Worm (Caenorhabditis elegans) whole organism, L4 larva: ENCODE results near the gene snr-4.

ENCODE experiments used
- D1046.2 ChIP-seq: fragments of 200-800 bp; sonication (Bioruptor generic); IDR thresholded peaks from 2 replicates; pipeline ENCODE4 v1.3.6; 2022; ENCODE audit warnings: missing genetic modification characterization, missing compliant biosample characterization
- F37D6.2 ChIP-seq: sonication (generic microtip); optimal IDR thresholded peaks from 2 replicates; lab custom pipeline; 2016; ENCODE audit warnings: mild to moderate bottlenecking, missing genetic modification characterization, missing compliant biosample characterization
- Y105C5A.15 ChIP-seq: fragments of 200-800 bp; sonication (Bioruptor generic); IDR thresholded peaks from 2 replicates; pipeline ENCODE4 v1.3.6; 2022; ENCODE audit warnings: missing genetic modification characterization, missing compliant biosample characterization
- Y48G9A.11 ChIP-seq: fragments of 200-800 bp; sonication (Bioruptor generic); IDR thresholded peaks from 2 replicates; pipeline ENCODE4 v1.3.6; 2022; ENCODE audit warnings: missing genetic modification reagents, missing genetic modification characterization, missing compliant biosample characterization
- Y5F2A.4 ChIP-seq: fragments of 200-800 bp; sonication (Bioruptor generic); optimal IDR thresholded peaks from 2 replicates; lab custom pipeline; 2018; ENCODE audit warnings: mild to moderate bottlenecking, missing genetic modification characterization, missing compliant biosample characterization
- Y75B8A.6 ChIP-seq: fragments of 200-800 bp; sonication (Bioruptor generic); IDR thresholded peaks from 2 replicates; pipeline ENCODE4 v1.3.6; 2022; ENCODE audit warnings: missing genetic modification reagents, missing genetic modification characterization, missing compliant biosample characterization
- ZK546.5 ChIP-seq, 2 experiments: sonication (generic microtip); optimal IDR thresholded peaks; 2 replicates each; lab custom pipeline; 2017; ENCODE audit warnings: missing biosample characterization in 2 of 2, missing genetic modification characterization in 2 of 2
- aha-1 ChIP-seq: fragments of 150-350 bp; peaks from one replicate; lab custom pipeline; 2014; ENCODE audit warnings: missing biosample characterization, missing genetic modification characterization
- arid-1 ChIP-seq: fragments of 200-800 bp; sonication (Bioruptor generic); conservative IDR thresholded peaks from 2 replicates; pipeline ENCODE4 v1.3.6; 2022; ENCODE audit warnings: missing genetic modification reagents, missing genetic modification characterization, missing compliant biosample characterization
- ceh-20 ChIP-seq: fragments of 200-800 bp; sonication (Bioruptor generic); IDR thresholded peaks from 2 replicates; pipeline ENCODE4 v1.3.6; 2022; ENCODE audit warnings: missing genetic modification reagents, missing genetic modification characterization, missing compliant biosample characterization
- ceh-44 ChIP-seq: fragments of 200-800 bp; sonication (Bioruptor generic); IDR thresholded peaks from 2 replicates; pipeline ENCODE4 v1.3.6; 2022; ENCODE audit warnings: missing genetic modification reagents, missing genetic modification characterization, missing compliant biosample characterization
- ctbp-1 ChIP-seq: fragments of 200-800 bp; sonication (Bioruptor generic); IDR thresholded peaks from 2 replicates; pipeline ENCODE4 v1.3.6; 2022; ENCODE audit warnings: missing genetic modification reagents, missing genetic modification characterization, missing compliant biosample characterization
- daf-12 ChIP-seq: fragments of 150-350 bp; optimal IDR thresholded peaks from 2 replicates; lab custom pipeline; 2014; ENCODE audit warnings: missing biosample characterization, missing genetic modification reagents, missing genetic modification characterization
- daf-19 ChIP-seq: fragments of 200-800 bp; sonication (Bioruptor generic); conservative IDR thresholded peaks from 2 replicates; pipeline ENCODE4 v1.3.6; 2022; ENCODE audit warnings: missing genetic modification characterization, missing compliant biosample characterization
- dmd-9 ChIP-seq: fragments of 200-800 bp; sonication (Bioruptor generic); IDR thresholded peaks from 2 replicates; pipeline ENCODE4 v1.3.6; 2022; ENCODE audit warnings: missing genetic modification reagents, missing genetic modification characterization, missing compliant biosample characterization
- dpl-1 ChIP-seq: fragments of 150-350 bp; optimal IDR thresholded peaks from 2 replicates; lab custom pipeline; 2014; ENCODE audit warnings: missing biosample characterization, missing genetic modification reagents, missing genetic modification characterization
- egl-43 ChIP-seq: fragments of 200-800 bp; sonication (Bioruptor generic); IDR thresholded peaks from 2 replicates; pipeline ENCODE4 v1.3.6; 2022; ENCODE audit warnings: missing genetic modification reagents, missing genetic modification characterization, missing compliant biosample characterization
- fos-1 ChIP-seq: fragments of 150-350 bp; optimal IDR thresholded peaks from 2 replicates; lab custom pipeline; 2014; ENCODE audit warnings: missing biosample characterization, missing genetic modification characterization
- gei-8 ChIP-seq: fragments of 200-800 bp; sonication (Bioruptor generic); optimal IDR thresholded peaks from 2 replicates; lab custom pipeline; 2018; ENCODE audit warnings: mild to moderate bottlenecking, missing genetic modification characterization, missing compliant biosample characterization
- hif-1 ChIP-seq, 2 experiments: sonication (generic microtip); optimal IDR thresholded peaks; 2 replicates each; lab custom pipeline; 2016 to 2017; ENCODE audit warnings: missing compliant biosample characterization in 2 of 2, missing genetic modification characterization in 2 of 2, missing genetic modification reagents in 2 of 2, missing genotype in 2 of 2, mild to moderate bottlenecking in 1 of 2
- hlh-11 ChIP-seq: fragments of 200-800 bp; sonication (Bioruptor generic); optimal IDR thresholded peaks from 2 replicates; lab custom pipeline; 2018; ENCODE audit warnings: mild to moderate bottlenecking, missing genetic modification characterization, missing compliant biosample characterization
- jun-1 ChIP-seq: fragments of 150-350 bp; optimal IDR thresholded peaks from 2 replicates; lab custom pipeline; 2014; ENCODE audit warnings: missing biosample characterization, missing genetic modification reagents, missing genetic modification characterization
- lin-1 ChIP-seq: fragments of 200-800 bp; sonication (Bioruptor generic); IDR thresholded peaks from 2 replicates; pipeline ENCODE4 v1.3.6; 2022; ENCODE audit warnings: missing genetic modification reagents, missing genetic modification characterization, missing compliant biosample characterization
- lin-13 ChIP-seq: fragments of 150-350 bp; optimal IDR thresholded peaks from 2 replicates; lab custom pipeline; 2014; ENCODE audit warnings: missing biosample characterization, missing genetic modification reagents, missing genetic modification characterization
- lin-15B ChIP-seq: fragments of 150-350 bp; sonication (generic microtip); optimal IDR thresholded peaks from 3 replicates; lab custom pipeline; 2014; ENCODE audit warnings: missing biosample characterization, missing genetic modification characterization
- lin-29 ChIP-seq: fragments of 200-800 bp; sonication (Bioruptor generic); IDR thresholded peaks from 2 replicates; pipeline ENCODE4 v1.3.6; 2022; ENCODE audit warnings: missing genetic modification reagents, missing genetic modification characterization, missing compliant biosample characterization
- lir-3 ChIP-seq: sonication (generic microtip); optimal IDR thresholded peaks from 2 replicates; lab custom pipeline; 2016; ENCODE audit warnings: mild to moderate bottlenecking, missing genetic modification characterization, missing compliant biosample characterization
- mep-1 ChIP-seq: fragments of 150-350 bp; sonication (generic microtip); optimal IDR thresholded peaks from 3 replicates; lab custom pipeline; 2014; ENCODE audit warnings: missing biosample characterization, missing genetic modification characterization
- mxl-3 ChIP-seq: fragments of 200-800 bp; sonication (Bioruptor generic); optimal IDR thresholded peaks from 2 replicates; lab custom pipeline; 2018; ENCODE audit warnings: mild to moderate bottlenecking, missing genetic modification characterization, missing compliant biosample characterization
- nhr-10 ChIP-seq: fragments of 150-350 bp; optimal IDR thresholded peaks from 2 replicates; lab custom pipeline; 2014; ENCODE audit warnings: missing biosample characterization, missing genetic modification characterization
- nhr-102 ChIP-seq: sonication (generic microtip); optimal IDR thresholded peaks from 2 replicates; lab custom pipeline; 2016; ENCODE audit warnings: mild to moderate bottlenecking, missing genetic modification characterization, moderate library complexity, missing compliant biosample characterization
- nhr-11 ChIP-seq: fragments of 150-350 bp; optimal IDR thresholded peaks from 2 replicates; lab custom pipeline; 2014; ENCODE audit warnings: missing biosample characterization, missing genetic modification characterization
- nhr-111 ChIP-seq: fragments of 200-800 bp; sonication (Bioruptor generic); optimal IDR thresholded peaks from 2 replicates; lab custom pipeline; 2018; ENCODE audit warnings: mild to moderate bottlenecking, missing genetic modification characterization, missing compliant biosample characterization
- nhr-237 ChIP-seq: sonication (generic microtip); optimal IDR thresholded peaks from 2 replicates; lab custom pipeline; 2017; ENCODE audit warnings: missing biosample characterization, missing genetic modification characterization
- nhr-25 ChIP-seq: sonication (generic microtip); optimal IDR thresholded peaks from 2 replicates; lab custom pipeline; 2017; ENCODE audit warnings: missing genetic modification characterization, mild to moderate bottlenecking, missing compliant biosample characterization, antibody characterized with exemption, moderate library complexity, borderline replicate concordance; ENCODE audit not compliant: insufficient read depth
- nhr-28 ChIP-seq: fragments of 150-350 bp; optimal IDR thresholded peaks from 2 replicates; lab custom pipeline; 2014; ENCODE audit warnings: missing biosample characterization, missing genetic modification characterization
- nhr-42 ChIP-seq: fragments of 200-800 bp; sonication (Bioruptor generic); IDR thresholded peaks from 2 replicates; pipeline ENCODE4 v1.3.6; 2022; ENCODE audit warnings: missing genetic modification characterization, missing compliant biosample characterization
- nhr-77 ChIP-seq: fragments of 150-350 bp; optimal IDR thresholded peaks from 2 replicates; lab custom pipeline; 2014; ENCODE audit warnings: missing biosample characterization, missing genetic modification characterization
- pha-4 ChIP-seq, 2 experiments: fragments of 150-350 bp in 1 of 2; fragments of 200-800 bp in 1 of 2; sonication (Bioruptor generic) in 1 of 2; IDR thresholded peaks in 1 of 2; optimal IDR thresholded peaks in 1 of 2; 2 replicates each; pipeline versions ENCODE4 v1.3.6 to Lab custom; 2014 to 2022; ENCODE audit warnings: missing genetic modification characterization in 2 of 2, missing genetic modification reagents in 2 of 2, missing biosample characterization in 1 of 2, missing compliant biosample characterization in 1 of 2
- rbr-2 ChIP-seq: sonication (generic microtip); optimal IDR thresholded peaks from 2 replicates; lab custom pipeline; 2016; ENCODE audit warnings: missing genotype, missing genetic modification characterization, missing compliant biosample characterization
- saeg-2 ChIP-seq: fragments of 200-800 bp; sonication (Bioruptor generic); IDR thresholded peaks from 2 replicates; pipeline ENCODE4 v1.3.6; 2022; ENCODE audit warnings: missing genetic modification reagents, missing genetic modification characterization, missing compliant biosample characterization
- set-16 ChIP-seq: fragments of 200-800 bp; sonication (Bioruptor generic); IDR thresholded peaks from 2 replicates; pipeline ENCODE4 v1.3.6; 2022; ENCODE audit warnings: missing genetic modification reagents, missing genetic modification characterization, missing compliant biosample characterization
- skn-1 ChIP-seq: fragments of 150-350 bp; optimal IDR thresholded peaks from 2 replicates; lab custom pipeline; 2014; ENCODE audit warnings: missing biosample characterization, missing genetic modification characterization
- snpc-4 ChIP-seq: fragments of 150-350 bp; optimal IDR thresholded peaks from 2 replicates; lab custom pipeline; 2014; ENCODE audit warnings: missing biosample characterization, missing genetic modification characterization
- spr-3 ChIP-seq: fragments of 200-800 bp; sonication (Bioruptor generic); optimal IDR thresholded peaks from 2 replicates; lab custom pipeline; 2018; ENCODE audit warnings: mild to moderate bottlenecking, missing genetic modification characterization, missing compliant biosample characterization
- tag-97 ChIP-seq: fragments of 200-800 bp; sonication (Bioruptor generic); IDR thresholded peaks from 2 replicates; pipeline ENCODE4 v1.3.6; 2022; ENCODE audit warnings: missing genetic modification characterization, missing compliant biosample characterization
- unc-130 ChIP-seq: sonication (generic microtip); optimal IDR thresholded peaks from 2 replicates; lab custom pipeline; 2016; ENCODE audit warnings: missing genetic modification reagents, missing genetic modification characterization, missing compliant biosample characterization
- unc-39 ChIP-seq: sonication (generic microtip); optimal IDR thresholded peaks from 2 replicates; lab custom pipeline; 2017; ENCODE audit warnings: missing biosample characterization, missing genetic modification characterization
- zip-11 ChIP-seq: fragments of 200-800 bp; sonication (Bioruptor generic); IDR thresholded peaks from 2 replicates; pipeline ENCODE4 v1.3.6; 2022; ENCODE audit warnings: missing genetic modification characterization, missing compliant biosample characterization
- ztf-11 ChIP-seq: fragments of 150-350 bp; optimal IDR thresholded peaks from 2 replicates; lab custom pipeline; 2014; ENCODE audit warnings: missing biosample characterization, missing genetic modification characterization

snr-4 gene

ce11 chrV:12001747-12002456, 22.4 kb upstream of the snr-4 start, which contains the start of gene gcy-33 (continued):
- TF ChIP-seq Y75B8A.6 (GFP tag; lab: Robert Waterston, UW) (peak; percentile 42; the same call in 1 of the 2 replicates), lir-3 (tag; lab: Kevin White, UChicago) (peak; percentile 75), rbr-2 (tag; lab: Kevin White, UChicago) (peak; percentile 86), nhr-237 (tag; lab: Kevin White, UChicago) (no peak), jun-1 (peak; percentile 12), nhr-28 (tag; lab: Kevin White, UChicago) (peak; percentile 99), mep-1 (tag; lab: Kevin White, UChicago) (peak; percentile 87), mxl-3 (GFP tag; lab: Kevin White, UChicago) (peak; percentile 62), nhr-77 (tag; lab: Kevin White, UChicago) (peak; percentile 40), snpc-4 (no peak), tag-97 (GFP tag; lab: Robert Waterston, UW) (no peak), ZK546.5 (tag; optimal IDR thresholded peaks at IDR 0.05; lab: Kevin White, UChicago) (no peak), nhr-102 (tag; lab: Kevin White, UChicago) (peak; percentile 92), lin-13 (GFP tag; lab: Kevin White, UChicago) (peak; percentile 66), D1046.2 (GFP tag; lab: Robert Waterston, UW) (peak; percentile 84; the same call in 1 of the 2 replicates), lin-15B (tag; lab: Kevin White, UChicago) (no peak), zip-11 (GFP tag; lab: Robert Waterston, UW) (0 out of 2 replicates have a peak, but pooled peaks have one; percentile 34), dpl-1 (peak; percentile 58), ceh-20 (GFP tag; lab: Robert Waterston, UW) (peak; percentile 73), dmd-9 (GFP tag; lab: Robert Waterston, UW) (peak; percentile 71), arid-1 (GFP tag; lab: Robert Waterston, UW) (peak; percentile 87), daf-12 (tag; lab: Kevin White, UChicago) (no peak), ceh-44 (GFP tag; lab: Robert Waterston, UW) (peak; percentile 86), Y48G9A.11 (peak; percentile 82), fos-1 (tag; lab: Kevin White, UChicago) (no peak), nhr-42 (peak; percentile 77), nhr-111 (GFP tag; lab: Kevin White, UChicago) (peak; percentile 93), nhr-11 (peak; percentile 2), ctbp-1 (GFP tag; lab: Robert Waterston, UW) (peak; percentile 83), egl-43 (GFP tag; lab: Robert Waterston, UW) (peak; percentile 97), hif-1 (tag; optimal IDR thresholded peaks at IDR 0.05; lab: Kevin White, UChicago) (peak; percentile 11 to 64), ztf-11 (tag; lab: Kevin White, UChicago) (no peak), pha-4 (GFP tag; IDR thresholded peaks at IDR 0.05; lab: Robert Waterston, UW) (peak; percentile 91), pha-4 (tag; optimal IDR thresholded peaks at IDR 0.05; lab: Kevin White, UChicago) (no peak), gei-8 (peak; percentile 92), nhr-25 (tag; lab: Kevin White, UChicago) (peak; percentile 82), saeg-2 (peak; percentile 72; the same call in 1 of the 2 replicates), Y105C5A.15 (peak; percentile 89), unc-39 (no peak), lin-29 (peak; percentile 20; the same call in 1 of the 2 replicates), hlh-11 (tag; lab: Kevin White, UChicago) (peak; percentile 84), daf-19 (GFP tag; lab: Robert Waterston, UW) (peak; percentile 84), skn-1 (tag; lab: Kevin White, UChicago) (no peak), nhr-10 (tag; lab: Kevin White, UChicago) (peak; percentile 78), F37D6.2 (tag; lab: Kevin White, UChicago) (peak; percentile 32), aha-1 (peak; percentile 98), lin-1 (peak; percentile 96), Y5F2A.4 (peak; percentile 51), spr-3 (GFP tag; lab: Kevin White, UChicago) (peak; percentile 80), unc-130 (GFP tag; lab: Kevin White, UChicago) (peak; percentile 63), set-16 (GFP tag; lab: Robert Waterston, UW) (no peak; the same call in 1 of the 2 replicates)
